Worm (Caenorhabditis elegans) whole organism, L3 larva: ENCODE measurements around the gene F58B6.1.

Source experiments
- aly-2 ChIP-seq: fragments of 150-350 bp; optimal IDR thresholded peaks from 2 replicates; lab custom pipeline; 2014; ENCODE audit warnings: missing biosample characterization, missing genetic modification characterization
- ceh-16 ChIP-seq: sonication (generic microtip); optimal IDR thresholded peaks from 2 replicates; lab custom pipeline; 2017; ENCODE audit warnings: missing biosample characterization, missing genetic modification characterization
- elt-1 ChIP-seq: fragments of 150-350 bp; optimal IDR thresholded peaks from 2 replicates; lab custom pipeline; 2014; ENCODE audit warnings: missing biosample characterization, missing genetic modification characterization
- nhr-12 ChIP-seq: fragments of 150-350 bp; optimal IDR thresholded peaks from 2 replicates; lab custom pipeline; 2014; ENCODE audit warnings: missing biosample characterization, missing genetic modification characterization
- nhr-237 ChIP-seq: fragments of 150-350 bp; optimal IDR thresholded peaks from 2 replicates; lab custom pipeline; 2014; ENCODE audit warnings: missing biosample characterization, missing genetic modification characterization
- nhr-25 ChIP-seq: sonication (generic microtip); optimal IDR thresholded peaks from 2 replicates; lab custom pipeline; 2017; ENCODE audit warnings: missing biosample characterization, missing genetic modification characterization
- nhr-76 ChIP-seq: fragments of 150-350 bp; sonication (generic microtip); optimal IDR thresholded peaks from 5 replicates; lab custom pipeline; 2014; ENCODE audit warnings: missing biosample characterization, missing genetic modification characterization
- nhr-77 ChIP-seq: fragments of 150-350 bp; optimal IDR thresholded peaks from 2 replicates; lab custom pipeline; 2014; ENCODE audit warnings: missing biosample characterization, missing genetic modification characterization
- tbx-2 ChIP-seq: sonication (generic microtip); optimal IDR thresholded peaks from 2 replicates; lab custom pipeline; 2016; ENCODE audit warnings: mild to moderate bottlenecking, missing genetic modification characterization, missing compliant biosample characterization
- unc-39 ChIP-seq: sonication (generic microtip); optimal IDR thresholded peaks from 4 replicates; lab custom pipeline; 2017; ENCODE audit warnings: missing biosample characterization, missing genetic modification characterization
- unc-62 ChIP-seq: fragments of 150-350 bp; sonication (generic microtip); optimal IDR thresholded peaks from 4 replicates; lab custom pipeline; 2014; ENCODE audit warnings: missing biosample characterization, missing genetic modification reagents, missing genetic modification characterization
- zag-1 ChIP-seq: fragments of 150-350 bp; optimal IDR thresholded peaks from 2 replicates; lab custom pipeline; 2014; ENCODE audit warnings: missing biosample characterization, missing genetic modification characterization

DNA sequence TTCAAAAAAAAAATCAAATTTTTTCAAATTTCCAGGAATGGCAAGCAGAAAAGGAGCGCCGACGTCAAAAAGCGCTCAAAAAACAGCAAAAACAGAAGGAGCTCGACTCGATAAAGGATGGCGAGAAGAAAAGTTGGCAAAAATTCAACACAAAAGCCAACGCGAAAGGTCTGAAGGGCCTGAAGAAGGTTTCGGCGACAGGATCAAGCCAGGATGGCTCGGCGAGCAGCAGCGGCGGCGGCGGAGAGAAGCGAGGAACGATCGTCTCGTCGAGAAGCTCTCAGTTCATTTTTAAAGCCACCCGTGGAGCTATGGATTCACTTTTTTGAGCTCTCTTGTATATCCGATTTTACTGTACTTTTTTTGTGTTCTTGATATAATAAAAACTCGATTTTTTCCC lies 29.1 kb upstream of the F58B6.1 start:
- TF ChIP-seq nhr-12 (tag; lab: Kevin White, UChicago) (no peak), unc-39 (no peak), elt-1 (tag; lab: Kevin White, UChicago) (no peak), zag-1 (no peak), nhr-237 (tag; lab: Kevin White, UChicago) (no peak), aly-2 (tag; lab: Kevin White, UChicago) (no peak), unc-62 (GFP tag; lab: Kevin White, UChicago) (no peak), nhr-76 (no peak), tbx-2 (tag; lab: Kevin White, UChicago) (no peak), ceh-16 (tag; lab: Kevin White, UChicago) (no peak), nhr-77 (no peak), nhr-25 (tag; lab: Kevin White, UChicago) (no peak)
